Worm (Caenorhabditis elegans) whole organism, L3 larva: Measurements from ENCODE around the gene C40A11.2.

Experiments
- ceh-28 ChIP-seq: fragments of 150-350 bp; optimal IDR thresholded peaks from 2 replicates; lab custom pipeline; 2014; ENCODE audit warnings: missing biosample characterization, missing genetic modification reagents, missing genetic modification characterization
- ceh-82 ChIP-seq: fragments of 150-350 bp; optimal IDR thresholded peaks from 2 replicates; lab custom pipeline; 2014; ENCODE audit warnings: missing biosample characterization, missing genetic modification characterization
- egl-5 ChIP-seq: fragments of 150-350 bp; optimal IDR thresholded peaks from 2 replicates; lab custom pipeline; 2017; ENCODE audit warnings: missing biosample characterization, missing genetic modification reagents, missing genetic modification characterization, inconsistent platforms
- elt-3 ChIP-seq, 3 experiments: fragments of 150-350 bp in 1 of 3; sonication (generic microtip) in 2 of 3; optimal IDR thresholded peaks; 2 replicates in 2 of 3; 4 replicates in 1 of 3; lab custom pipeline; 2014 to 2017; ENCODE audit warnings: missing biosample characterization in 3 of 3, missing genetic modification characterization in 3 of 3
- fkh-10 ChIP-seq: sonication (generic microtip); optimal IDR thresholded peaks from 2 replicates; lab custom pipeline; 2017; ENCODE audit warnings: missing biosample characterization, missing genetic modification reagents, missing genetic modification characterization
- hmg-11 ChIP-seq: sonication (generic microtip); optimal IDR thresholded peaks from 2 replicates; lab custom pipeline; 2016; ENCODE audit warnings: missing genetic modification characterization, missing compliant biosample characterization
- lin-39 ChIP-seq: fragments of 150-350 bp; optimal IDR thresholded peaks from 2 replicates; lab custom pipeline; 2018; ENCODE audit warnings: missing biosample characterization, missing genetic modification reagents, missing genetic modification characterization
- nfya-1 ChIP-seq: sonication (generic microtip); optimal IDR thresholded peaks from 2 replicates; lab custom pipeline; 2017; ENCODE audit warnings: missing genetic modification characterization, mild to moderate bottlenecking, missing compliant biosample characterization, antibody characterized with exemption, moderate library complexity; ENCODE audit not compliant: insufficient read depth
- nhr-12 ChIP-seq: fragments of 150-350 bp; optimal IDR thresholded peaks from 2 replicates; lab custom pipeline; 2014; ENCODE audit warnings: missing biosample characterization, missing genetic modification characterization
- nhr-76 ChIP-seq: fragments of 150-350 bp; sonication (generic microtip); optimal IDR thresholded peaks from 5 replicates; lab custom pipeline; 2014; ENCODE audit warnings: missing biosample characterization, missing genetic modification characterization
- pha-4 ChIP-seq: fragments of 150-350 bp; optimal IDR thresholded peaks from 2 replicates; lab custom pipeline; 2014; ENCODE audit warnings: missing biosample characterization, missing genetic modification reagents, missing genetic modification characterization
- pqm-1 ChIP-seq: fragments of 150-350 bp; optimal IDR thresholded peaks from 2 replicates; lab custom pipeline; 2017; ENCODE audit warnings: missing biosample characterization, missing genetic modification characterization, inconsistent platforms
- snpc-4 ChIP-seq: fragments of 150-350 bp; optimal IDR thresholded peaks from 2 replicates; lab custom pipeline; 2014; ENCODE audit warnings: missing biosample characterization, missing genetic modification characterization

C40A11.2 gene

DNA sequence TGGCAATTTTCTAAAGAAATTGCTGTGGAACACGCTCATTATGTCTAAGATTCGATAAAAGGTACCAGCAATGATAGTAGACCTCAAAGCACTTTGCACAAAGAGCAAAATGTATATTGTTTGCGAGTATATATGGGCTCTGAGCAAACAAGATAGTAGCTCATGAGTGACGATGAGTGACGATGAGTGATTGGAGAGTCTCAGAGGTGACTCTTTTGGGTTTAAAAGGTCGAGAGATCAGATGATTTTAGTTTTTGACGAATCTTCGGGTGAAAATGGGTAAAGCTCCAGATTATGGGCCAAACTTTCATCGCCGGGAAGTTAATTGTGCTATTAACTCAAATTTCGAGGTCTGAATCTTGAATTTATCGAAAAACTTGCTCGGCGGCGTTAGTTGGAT is 50.0 kb downstream of the C40A11.2 start:
- TF ChIP-seq nhr-76 (tag; lab: Kevin White, UChicago) = no peak
- no peak for TF ChIP-seq pqm-1 (tag; lab: Kevin White, UChicago)
- no peak for TF ChIP-seq ceh-82 (tag; lab: Kevin White, UChicago)
- no peak for TF ChIP-seq nhr-12 (tag; lab: Kevin White, UChicago)
- TF ChIP-seq ceh-28 (tag; lab: Kevin White, UChicago) = no peak
- no peak for TF ChIP-seq egl-5 (tag; lab: Kevin White, UChicago)
- TF ChIP-seq pha-4 (tag; lab: Kevin White, UChicago) = peak; percentile 16
- TF ChIP-seq elt-3 (tag; optimal IDR thresholded peaks at IDR 0.05; lab: Kevin White, UChicago) = no peak

DNA sequence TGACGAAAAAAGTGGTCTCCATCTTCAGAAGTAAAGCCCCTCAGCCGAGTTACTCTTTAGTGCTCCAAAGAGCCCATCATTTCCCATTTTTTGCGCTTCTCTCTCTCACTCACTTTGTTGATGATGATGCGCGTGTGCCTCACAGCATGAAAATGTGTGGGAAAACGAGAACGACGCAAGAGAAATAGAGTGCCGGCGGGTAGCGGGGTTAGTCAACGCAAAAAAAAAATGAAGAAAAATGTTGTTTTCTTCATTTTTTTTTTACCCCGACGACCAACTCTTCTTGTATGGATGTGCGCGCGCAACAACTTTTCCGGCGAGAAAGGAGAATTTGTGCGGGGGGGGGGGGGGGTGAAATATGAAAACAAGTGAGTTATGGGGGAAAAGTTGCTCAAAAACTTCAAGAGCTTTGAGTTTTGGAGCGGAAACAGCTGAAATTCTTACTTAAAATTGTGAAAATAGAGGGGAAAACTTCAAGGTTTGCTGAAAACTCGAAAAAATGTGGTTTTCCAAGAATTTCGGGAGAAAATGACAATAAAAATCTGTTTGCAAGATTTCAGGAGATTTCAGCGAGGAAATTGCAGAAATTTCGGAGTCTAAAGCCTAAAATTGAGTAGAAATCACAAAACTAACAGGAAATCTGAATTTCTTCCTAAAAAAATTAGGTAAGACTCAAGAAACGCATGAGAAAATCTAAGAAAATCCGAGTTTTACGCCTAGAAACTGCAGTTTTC is 51.0 kb downstream of the C40A11.2 start, which contains the start of gene C33C12.1:
C33C12.1 (plus strand) TSS at position 684 of the 734 bp plus-strand sequence.
- TF ChIP-seq fkh-10 (GFP tag; lab: Kevin White, UChicago) (peak; percentile 13), nfya-1 (tag; lab: Kevin White, UChicago) (peak; percentile 12), lin-39 (tag; lab: Kevin White, UChicago) (peak; percentile 34), snpc-4 (tag; lab: Kevin White, UChicago) (no peak), hmg-11 (tag; lab: Kevin White, UChicago) (peak; percentile 18)
